Fruit fly (Drosophila melanogaster): Measurements from ENCODE around the gene rn.

- TF ChIP-seq pan (optimal IDR thresholded peaks at IDR 0.05): no peak
- no peak for TF ChIP-seq OdsH (GFP tag; optimal IDR thresholded peaks at IDR 0.05)
Observed at dm6 chr3R:7344769-7345168, 35.3 kb upstream of the rn start, which contains the start of gene CG31496.
